Worm (Caenorhabditis elegans): ENCODE data around the gene nadk-2.

DNA sequence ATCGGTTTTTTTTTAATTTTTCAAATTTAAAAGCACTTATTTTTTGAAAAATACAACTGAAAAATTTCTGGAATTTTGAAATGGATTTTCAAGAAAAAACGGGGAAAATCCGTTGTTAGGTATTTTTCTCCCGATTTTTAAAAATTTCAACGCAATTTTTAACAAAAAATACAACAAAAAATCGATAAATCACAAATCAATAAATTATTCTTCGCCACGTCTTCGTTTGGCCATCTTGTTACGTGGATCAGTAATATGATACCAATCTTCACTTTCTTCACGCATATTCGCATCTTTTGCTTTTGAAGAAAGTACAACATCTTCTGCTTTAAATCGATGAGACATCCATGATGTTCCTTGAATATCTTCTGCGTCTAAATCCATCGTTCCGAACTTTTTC, 20.7 kb upstream of the nadk-2 start:
- TF ChIP-seq nhr-76 (tag; optimal IDR thresholded peaks at IDR 0.05) (no peak), ama-1 (optimal IDR thresholded peaks at IDR 0.05) (no peak), ZK546.5 (tag; optimal IDR thresholded peaks at IDR 0.05) (no peak), pha-4 (tag; optimal IDR thresholded peaks at IDR 0.05) (no peak), hmg-11 (tag; optimal IDR thresholded peaks at IDR 0.05) (no peak), tbx-2 (tag; optimal IDR thresholded peaks at IDR 0.05) (no peak), skn-1 (tag; optimal IDR thresholded peaks at IDR 0.05) (no peak), lin-15B (tag; optimal IDR thresholded peaks at IDR 0.05) (no peak), ceh-82 (tag; optimal IDR thresholded peaks at IDR 0.05) (no peak), jun-1 (tag; optimal IDR thresholded peaks at IDR 0.05) (no peak), nhr-11 (tag; optimal IDR thresholded peaks at IDR 0.05) (no peak), nhr-25 (tag; optimal IDR thresholded peaks at IDR 0.05) (no peak)
